Worm (Caenorhabditis elegans) whole organism, L3 larva: ENCODE data around the gene srg-41.
A peak's percentile ranks its signal among the peaks of the same experiment; 100 is the strongest.

ENCODE experiments used
- R02D3.7 ChIP-seq: fragments of 150-350 bp; optimal IDR thresholded peaks from 2 replicates; lab custom pipeline; 2014; ENCODE audit warnings: missing biosample characterization, missing genetic modification characterization
- ZK546.5 ChIP-seq: sonication (generic microtip); optimal IDR thresholded peaks from 2 replicates; lab custom pipeline; 2017; ENCODE audit warnings: missing biosample characterization, missing genetic modification characterization
- aly-2 ChIP-seq: fragments of 150-350 bp; optimal IDR thresholded peaks from 2 replicates; lab custom pipeline; 2014; ENCODE audit warnings: missing biosample characterization, missing genetic modification characterization
- ama-1 ChIP-seq: fragments of 150-350 bp; optimal IDR thresholded peaks from 2 replicates; lab custom pipeline; 2018
- ceh-16 ChIP-seq: sonication (generic microtip); optimal IDR thresholded peaks from 2 replicates; lab custom pipeline; 2017; ENCODE audit warnings: missing biosample characterization, missing genetic modification characterization
- ceh-28 ChIP-seq: fragments of 150-350 bp; optimal IDR thresholded peaks from 2 replicates; lab custom pipeline; 2014; ENCODE audit warnings: missing biosample characterization, missing genetic modification reagents, missing genetic modification characterization
- ceh-82 ChIP-seq: fragments of 150-350 bp; optimal IDR thresholded peaks from 2 replicates; lab custom pipeline; 2014; ENCODE audit warnings: missing biosample characterization, missing genetic modification characterization
- daf-12 ChIP-seq: fragments of 150-350 bp; optimal IDR thresholded peaks from 2 replicates; lab custom pipeline; 2014; ENCODE audit warnings: missing biosample characterization, missing genetic modification reagents, missing genetic modification characterization
- egl-27 ChIP-seq: sonication (generic microtip); optimal IDR thresholded peaks from 4 replicates; lab custom pipeline; 2017; ENCODE audit warnings: missing biosample characterization, missing genetic modification reagents, missing genetic modification characterization
- egl-5 ChIP-seq: fragments of 150-350 bp; optimal IDR thresholded peaks from 2 replicates; lab custom pipeline; 2017; ENCODE audit warnings: missing biosample characterization, missing genetic modification reagents, missing genetic modification characterization, inconsistent platforms
- elt-1 ChIP-seq: fragments of 150-350 bp; optimal IDR thresholded peaks from 2 replicates; lab custom pipeline; 2014; ENCODE audit warnings: missing biosample characterization, missing genetic modification characterization
- elt-2 ChIP-seq: sonication (generic microtip); optimal IDR thresholded peaks from 2 replicates; lab custom pipeline; 2016; ENCODE audit warnings: missing genetic modification reagents, mild to moderate bottlenecking, missing genetic modification characterization, missing compliant biosample characterization
- elt-3 ChIP-seq, 3 experiments: fragments of 150-350 bp in 1 of 3; sonication (generic microtip) in 2 of 3; optimal IDR thresholded peaks; 2 replicates in 2 of 3; 4 replicates in 1 of 3; lab custom pipeline; 2014 to 2017; ENCODE audit warnings: missing biosample characterization in 3 of 3, missing genetic modification characterization in 3 of 3
- eor-1 ChIP-seq, 2 experiments: fragments of 150-350 bp; optimal IDR thresholded peaks; 2 replicates each; lab custom pipeline; 2014 to 2018; ENCODE audit warnings: missing biosample characterization in 2 of 2, missing genetic modification characterization in 2 of 2
- fkh-10 ChIP-seq: sonication (generic microtip); optimal IDR thresholded peaks from 2 replicates; lab custom pipeline; 2017; ENCODE audit warnings: missing biosample characterization, missing genetic modification reagents, missing genetic modification characterization
- fkh-2 ChIP-seq: fragments of 150-350 bp; optimal IDR thresholded peaks from 2 replicates; lab custom pipeline; 2014; ENCODE audit warnings: missing biosample characterization, missing genetic modification reagents, missing genetic modification characterization
- fos-1 ChIP-seq: fragments of 150-350 bp; optimal IDR thresholded peaks from 2 replicates; lab custom pipeline; 2014; ENCODE audit warnings: missing biosample characterization, missing genetic modification characterization
- hmg-11 ChIP-seq: sonication (generic microtip); optimal IDR thresholded peaks from 2 replicates; lab custom pipeline; 2016; ENCODE audit warnings: missing genetic modification characterization, missing compliant biosample characterization
- jun-1 ChIP-seq: fragments of 150-350 bp; optimal IDR thresholded peaks from 2 replicates; lab custom pipeline; 2014; ENCODE audit warnings: missing biosample characterization, missing genetic modification reagents, missing genetic modification characterization
- lin-15B ChIP-seq: fragments of 150-350 bp; optimal IDR thresholded peaks from 2 replicates; lab custom pipeline; 2014; ENCODE audit warnings: missing biosample characterization, missing genetic modification characterization
- lin-39 ChIP-seq: fragments of 150-350 bp; optimal IDR thresholded peaks from 2 replicates; lab custom pipeline; 2018; ENCODE audit warnings: missing biosample characterization, missing genetic modification reagents, missing genetic modification characterization
- nfya-1 ChIP-seq: sonication (generic microtip); optimal IDR thresholded peaks from 2 replicates; lab custom pipeline; 2017; ENCODE audit warnings: missing genetic modification characterization, mild to moderate bottlenecking, missing compliant biosample characterization, antibody characterized with exemption, moderate library complexity; ENCODE audit not compliant: insufficient read depth
- nhr-11 ChIP-seq: fragments of 150-350 bp; optimal IDR thresholded peaks from 2 replicates; lab custom pipeline; 2014; ENCODE audit warnings: missing biosample characterization, missing genetic modification characterization
- nhr-23 ChIP-seq: fragments of 150-350 bp; optimal IDR thresholded peaks from 2 replicates; lab custom pipeline; 2014; ENCODE audit warnings: missing biosample characterization, missing genetic modification reagents, missing genetic modification characterization
- nhr-237 ChIP-seq: fragments of 150-350 bp; optimal IDR thresholded peaks from 2 replicates; lab custom pipeline; 2014; ENCODE audit warnings: missing biosample characterization, missing genetic modification characterization
- nhr-25 ChIP-seq: sonication (generic microtip); optimal IDR thresholded peaks from 2 replicates; lab custom pipeline; 2017; ENCODE audit warnings: missing biosample characterization, missing genetic modification characterization
- nhr-28 ChIP-seq: fragments of 150-350 bp; optimal IDR thresholded peaks from 2 replicates; lab custom pipeline; 2014; ENCODE audit warnings: missing biosample characterization, missing genetic modification characterization
- nhr-43 ChIP-seq: sonication (generic microtip); optimal IDR thresholded peaks from 2 replicates; lab custom pipeline; 2016; ENCODE audit warnings: mild to moderate bottlenecking, missing genetic modification characterization, missing compliant biosample characterization; ENCODE audit not compliant: poor library complexity, severe bottlenecking
- nhr-67 ChIP-seq: fragments of 150-350 bp; optimal IDR thresholded peaks from 2 replicates; lab custom pipeline; 2014; ENCODE audit warnings: missing biosample characterization, missing genetic modification characterization
- nhr-76 ChIP-seq: fragments of 150-350 bp; sonication (generic microtip); optimal IDR thresholded peaks from 5 replicates; lab custom pipeline; 2014; ENCODE audit warnings: missing biosample characterization, missing genetic modification characterization
- nhr-77 ChIP-seq: fragments of 150-350 bp; optimal IDR thresholded peaks from 2 replicates; lab custom pipeline; 2014; ENCODE audit warnings: missing biosample characterization, missing genetic modification characterization
- pha-4 ChIP-seq: fragments of 150-350 bp; optimal IDR thresholded peaks from 2 replicates; lab custom pipeline; 2014; ENCODE audit warnings: missing biosample characterization, missing genetic modification reagents, missing genetic modification characterization
- pqm-1 ChIP-seq: fragments of 150-350 bp; optimal IDR thresholded peaks from 2 replicates; lab custom pipeline; 2017; ENCODE audit warnings: missing biosample characterization, missing genetic modification characterization, inconsistent platforms
- sea-2 ChIP-seq: fragments of 150-350 bp; sonication (generic microtip); optimal IDR thresholded peaks from 4 replicates; lab custom pipeline; 2014; ENCODE audit warnings: missing biosample characterization, missing genetic modification reagents, missing genetic modification characterization
- skn-1 ChIP-seq: fragments of 150-350 bp; optimal IDR thresholded peaks from 2 replicates; lab custom pipeline; 2014; ENCODE audit warnings: missing biosample characterization, missing genetic modification characterization
- snpc-4 ChIP-seq: fragments of 150-350 bp; optimal IDR thresholded peaks from 2 replicates; lab custom pipeline; 2014; ENCODE audit warnings: missing biosample characterization, missing genetic modification characterization
- tbx-2 ChIP-seq: sonication (generic microtip); optimal IDR thresholded peaks from 2 replicates; lab custom pipeline; 2016; ENCODE audit warnings: mild to moderate bottlenecking, missing genetic modification characterization, missing compliant biosample characterization
- unc-39 ChIP-seq: sonication (generic microtip); optimal IDR thresholded peaks from 4 replicates; lab custom pipeline; 2017; ENCODE audit warnings: missing biosample characterization, missing genetic modification characterization
- unc-62 ChIP-seq: fragments of 150-350 bp; sonication (generic microtip); optimal IDR thresholded peaks from 4 replicates; lab custom pipeline; 2014; ENCODE audit warnings: missing biosample characterization, missing genetic modification reagents, missing genetic modification characterization
- ztf-11 ChIP-seq: fragments of 150-350 bp; optimal IDR thresholded peaks from 2 replicates; lab custom pipeline; 2014; ENCODE audit warnings: missing biosample characterization, missing genetic modification characterization
- ztf-4 ChIP-seq: fragments of 150-350 bp; optimal IDR thresholded peaks from 2 replicates; lab custom pipeline; 2014; ENCODE audit warnings: missing biosample characterization, missing genetic modification characterization

srg-41 gene

ce11 chrV:11121247-11121646, 40.4 kb downstream of the srg-41 start:
- TF ChIP-seq elt-1 (tag; lab: Kevin White, UChicago) (no peak), egl-5 (tag; lab: Kevin White, UChicago) (peak; percentile 30), nfya-1 (tag; lab: Kevin White, UChicago) (peak; percentile 57), lin-15B (tag; lab: Kevin White, UChicago) (peak; percentile 64), snpc-4 (tag; lab: Kevin White, UChicago) (peak; percentile 30), nhr-11 (tag; lab: Kevin White, UChicago) (no peak), nhr-23 (tag; lab: Kevin White, UChicago) (peak; percentile 36), lin-39 (tag; lab: Kevin White, UChicago) (peak; percentile 52), pha-4 (tag; lab: Kevin White, UChicago) (peak; percentile 69), hmg-11 (peak; percentile 39)

ce11 chrV:11119294-11119755, 42.4 kb downstream of the srg-41 start, which contains the start of gene scb-1:
scb-1 (minus strand) TSS chrV:11119705.
- TF ChIP-seq ztf-11 = no peak
- TF ChIP-seq ama-1 (lab: Kevin White, UChicago) = peak; percentile 54
- TF ChIP-seq, all 47 proteins: peak for 1

- TF ChIP-seq nhr-43 (tag; lab: Kevin White, UChicago) (peak; percentile 60), ama-1 (lab: Kevin White, UChicago) (peak; percentile 17), egl-5 (tag; lab: Kevin White, UChicago) (no peak)
Observed at ce11 chrV:11118179-11118725, 43.4 kb downstream of the srg-41 start.

ce11 chrV:11113607-11114006, 48.1 kb downstream of the srg-41 start, which contains the start of gene math-33:
math-33 (plus strand) TSS chrV:11113907.
- TF ChIP-seq nhr-28 (tag; lab: Kevin White, UChicago) (no peak), ztf-4 (tag; lab: Kevin White, UChicago) (no peak)

- TF ChIP-seq tbx-2 = peak; percentile 32
- peak; percentile 69 for TF ChIP-seq snpc-4 (tag; lab: Kevin White, UChicago)
- TF ChIP-seq elt-2 = peak; percentile 50
- peak; percentile 91 for TF ChIP-seq hmg-11
- TF ChIP-seq skn-1 (tag; lab: Kevin White, UChicago) = peak; percentile 38
- TF ChIP-seq elt-1 (tag; lab: Kevin White, UChicago) = no peak
- no peak for TF ChIP-seq ztf-4 (tag; lab: Kevin White, UChicago)
- TF ChIP-seq unc-62 (GFP tag; lab: Kevin White, UChicago) = no peak
- TF ChIP-seq ceh-28 (tag; lab: Kevin White, UChicago) = peak; percentile 63
- TF ChIP-seq daf-12 (tag; lab: Kevin White, UChicago) = no peak
- no peak for TF ChIP-seq unc-39 (tag; lab: Kevin White, UChicago)
- no peak for TF ChIP-seq aly-2 (tag; lab: Kevin White, UChicago)
- TF ChIP-seq lin-39 (tag; lab: Kevin White, UChicago) = peak; percentile 57
- TF ChIP-seq egl-27 (tag; lab: Kevin White, UChicago) = no peak
- no peak for TF ChIP-seq fos-1
- TF ChIP-seq pqm-1 = peak; percentile 12
- TF ChIP-seq ZK546.5 = no peak
- peak; percentile 56 for TF ChIP-seq nfya-1 (tag; lab: Kevin White, UChicago)
- peak; percentile 19 for TF ChIP-seq jun-1
- no peak for TF ChIP-seq nhr-11 (tag; lab: Kevin White, UChicago)
- TF ChIP-seq ztf-11 = no peak
- TF ChIP-seq fkh-10 (GFP tag; lab: Kevin White, UChicago) = no peak
- TF ChIP-seq ceh-82 (tag; lab: Kevin White, UChicago) = no peak
- TF ChIP-seq nhr-43 (tag; lab: Kevin White, UChicago) = peak; percentile 76
- no peak for TF ChIP-seq nhr-77 (tag; lab: Kevin White, UChicago)
- no peak for TF ChIP-seq nhr-67 (tag; lab: Kevin White, UChicago)
- TF ChIP-seq nhr-237 (tag; lab: Kevin White, UChicago) = no peak
- TF ChIP-seq fkh-2 = no peak
- TF ChIP-seq egl-5 (tag; lab: Kevin White, UChicago) = peak; percentile 68
- peak; percentile 55 for TF ChIP-seq nhr-25
- TF ChIP-seq elt-3 (tag; optimal IDR thresholded peaks at IDR 0.05; lab: Kevin White, UChicago) = no peak
- no peak for TF ChIP-seq eor-1 (tag; optimal IDR thresholded peaks at IDR 0.05; lab: Kevin White, UChicago)
- TF ChIP-seq sea-2 (GFP tag; lab: Kevin White, UChicago) = no peak
- no peak for TF ChIP-seq R02D3.7 (tag; lab: Kevin White, UChicago)
- TF ChIP-seq nhr-23 (tag; lab: Kevin White, UChicago) = peak; percentile 51
- no peak for TF ChIP-seq ceh-16 (tag; lab: Kevin White, UChicago)
- peak; percentile 76 for TF ChIP-seq pha-4 (tag; lab: Kevin White, UChicago)
- TF ChIP-seq nhr-28 (tag; lab: Kevin White, UChicago) = no peak
- no peak for TF ChIP-seq nhr-76 (tag; lab: Kevin White, UChicago)
Observed at ce11 chrV:11113041-11113574, 48.6 kb downstream of the srg-41 start, which contains the start of gene erfa-3. erfa-3 (minus strand) TSS chrV:11113091.
